Fruit fly (Drosophila melanogaster): ENCODE results near the gene CG42692.

Gene CG42692

DNA sequence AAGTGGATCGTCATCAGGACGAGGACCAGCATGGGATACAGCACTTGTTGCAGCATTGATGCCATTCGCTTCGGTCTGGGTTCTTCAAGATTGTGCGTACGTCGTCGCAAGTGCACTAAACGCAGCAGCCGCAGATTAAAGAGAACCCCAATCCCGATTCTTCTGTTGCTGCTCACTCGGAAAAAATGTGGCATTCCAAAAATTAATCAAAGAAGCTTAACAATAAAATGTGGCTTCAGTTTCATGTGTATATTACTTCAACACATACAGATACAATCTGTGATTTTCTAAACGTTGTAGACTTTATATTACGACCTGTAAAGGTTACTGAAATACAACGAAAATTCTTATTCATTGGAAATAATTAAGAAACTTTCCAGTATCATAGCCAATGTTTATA is 12.2 kb downstream of the CG42692 start, which contains the start of gene NimC3:
NimC3 (minus strand) TSS at position 101 of the 400 bp plus-strand sequence.
- TF ChIP-seq pb (GFP tag; optimal IDR thresholded peaks at IDR 0.05) (no peak), CG8089 (GFP tag; optimal IDR thresholded peaks at IDR 0.05) (no peak), CG13296 (GFP tag; optimal IDR thresholded peaks at IDR 0.05) (no peak), CG4617 (GFP tag; optimal IDR thresholded peaks at IDR 0.05; ENCODE audit: borderline replicate concordance) (no peak), CG10274 (GFP tag; optimal IDR thresholded peaks at IDR 0.05) (no peak), emc (GFP tag; optimal IDR thresholded peaks at IDR 0.05) (no peak), CG8924 (tag; optimal IDR thresholded peaks at IDR 0.05) (no peak), ERR (GFP tag; optimal IDR thresholded peaks at IDR 0.05) (no peak), Stat92E (GFP tag; optimal IDR thresholded peaks at IDR 0.05) (no peak), Neu2 (GFP tag; optimal IDR thresholded peaks at IDR 0.05; ENCODE audit: borderline replicate concordance) (no peak), trh (GFP tag; optimal IDR thresholded peaks at IDR 0.05) (no peak), nau (GFP tag; optimal IDR thresholded peaks at IDR 0.05) (no peak), bsh (GFP tag; optimal IDR thresholded peaks at IDR 0.05) (no peak)

DNA sequence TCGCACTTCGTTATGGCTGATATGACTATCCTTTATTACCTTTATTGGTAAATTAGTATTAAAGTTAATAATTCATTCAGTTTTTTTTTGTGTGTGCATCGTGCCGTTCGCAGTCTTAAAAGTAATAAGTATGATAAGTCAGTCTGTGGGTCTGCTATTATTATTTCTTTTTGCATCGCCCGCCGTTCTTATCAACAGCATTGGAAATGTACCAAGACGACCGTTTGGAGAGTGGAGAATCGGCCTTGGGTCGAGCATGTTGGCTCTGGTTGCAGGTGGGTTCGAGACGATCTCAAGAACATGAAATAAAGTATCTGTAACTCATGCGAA is 12.6 kb downstream of the CG42692 start:
- peak; percentile 98 for TF ChIP-seq CG5180 (GFP tag; optimal IDR thresholded peaks at IDR 0.05)
- TF ChIP-seq Dref (GFP tag; IDR thresholded peaks at IDR 0.05) = no peak

DNA sequence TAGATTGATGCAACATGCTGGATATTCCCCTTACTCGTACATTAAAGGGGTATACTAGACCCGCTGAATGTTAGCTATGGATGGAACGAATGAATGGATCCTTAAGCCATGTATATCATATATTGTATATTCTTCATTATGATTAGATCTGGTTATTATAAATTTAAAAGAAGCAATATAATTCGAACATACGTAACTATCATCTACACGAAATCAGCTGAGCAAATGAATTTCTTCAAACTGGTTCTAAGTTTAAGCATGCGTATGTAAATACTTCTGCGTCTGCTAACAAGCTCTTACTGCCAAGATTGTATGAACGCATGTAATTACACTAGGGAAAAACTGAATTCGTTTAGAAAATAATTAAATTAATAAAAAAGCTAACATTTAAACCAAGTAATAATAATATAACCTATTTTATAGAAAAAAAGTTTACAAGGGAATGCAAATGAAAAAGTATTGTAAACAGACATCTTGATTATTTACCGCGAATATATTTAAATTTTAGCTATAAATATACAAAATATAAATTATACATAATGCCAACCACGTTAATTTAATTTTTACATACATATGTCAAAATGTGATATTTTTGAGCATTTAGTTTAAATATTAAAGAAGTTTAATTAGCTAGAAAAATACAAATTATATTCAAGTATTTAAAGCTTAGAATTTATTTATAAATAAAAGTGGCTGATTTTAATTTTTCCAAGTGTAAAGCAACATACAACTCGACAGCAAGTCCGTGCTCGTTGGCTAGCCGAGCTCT is 13.2 kb downstream of the CG42692 start:
- TF ChIP-seq CG8089 (GFP tag; optimal IDR thresholded peaks at IDR 0.05) (peak; percentile 46), CG6175 (GFP tag; IDR thresholded peaks at IDR 0.05) (0 out of 3 replicates have a peak, but pooled peaks have one; percentile 17), CG4360 (GFP tag; IDR thresholded peaks at IDR 0.05) (no peak), CG31388 (GFP tag; optimal IDR thresholded peaks at IDR 0.05) (no peak), gcm2 (GFP tag; optimal IDR thresholded peaks at IDR 0.05) (no peak), disco-r (GFP tag; optimal IDR thresholded peaks at IDR 0.05) (no peak), Drgx (GFP tag; IDR thresholded peaks at IDR 0.05) (peak; percentile 85), btn (GFP tag; optimal IDR thresholded peaks at IDR 0.05) (no peak), CG11695 (GFP tag; IDR thresholded peaks at IDR 0.05) (peak; percentile 58; the same call in 2 of the 3 replicates), Aef1 (GFP tag; IDR thresholded peaks at IDR 0.05) (peak; percentile 19; the same call in 1 of the 3 replicates), Abd-B (GFP tag; optimal IDR thresholded peaks at IDR 0.05) (peak; percentile 53), CG5180 (GFP tag; optimal IDR thresholded peaks at IDR 0.05) (no peak), peb (GFP tag; IDR thresholded peaks at IDR 0.05) (peak; percentile 60), CG12769 (tag; optimal IDR thresholded peaks at IDR 0.05) (peak; percentile 88), ci (GFP tag; IDR thresholded peaks at IDR 0.05) (peak; percentile 80), Lhr (GFP tag; optimal IDR thresholded peaks at IDR 0.05) (peak; percentile 2), Taf1 (GFP tag; IDR thresholded peaks at IDR 0.05) (peak; percentile 34; the same call in 1 of the 2 replicates), inv (GFP tag; IDR thresholded peaks at IDR 0.05; ENCODE audit: partially characterized antibody) (no peak), gem (tag; optimal IDR thresholded peaks at IDR 0.05) (peak; percentile 89), Sox102F (GFP tag; optimal IDR thresholded peaks at IDR 0.05) (peak; percentile 74), al (GFP tag; IDR thresholded peaks at IDR 0.05) (0 out of 2 replicates have a peak, but pooled peaks have one; percentile 3), CG9817 (tag; optimal IDR thresholded peaks at IDR 0.05) (peak; percentile 10), CG7839 (tag; optimal IDR thresholded peaks at IDR 0.05) (peak; percentile 83), fd3F (GFP tag; optimal IDR thresholded peaks at IDR 0.05) (peak; percentile 30), CG7271 (tag; optimal IDR thresholded peaks at IDR 0.05) (peak; percentile 60), CG15514 (GFP tag; optimal IDR thresholded peaks at IDR 0.05) (peak; percentile 19), Atf3 (GFP tag; optimal IDR thresholded peaks at IDR 0.05) (peak; percentile 7), wek (GFP tag; optimal IDR thresholded peaks at IDR 0.05) (peak; percentile 36), Asciz (GFP tag; optimal IDR thresholded peaks at IDR 0.05) (peak; percentile 17), grn (GFP tag; optimal IDR thresholded peaks at IDR 0.05) (no peak), CG2712 (tag; optimal IDR thresholded peaks at IDR 0.05) (peak; percentile 87), ap (GFP tag; IDR thresholded peaks at IDR 0.05) (0 out of 2 replicates have a peak, but pooled peaks have one; percentile 5)
